Fruit fly (Drosophila melanogaster) whole organism, embryonic: Measurements from ENCODE around the gene CG32023.

Experiments used
- Aef1 ChIP-seq: fragments of 200-800 bp; sonication (Bioruptor generic); IDR thresholded peaks from 3 replicates; pipeline ENCODE4 v1.3.6; 2022; ENCODE audit warnings: missing biosample characterization, missing genetic modification characterization
- BtbVII ChIP-seq: fragments of 200-800 bp; sonication (Bioruptor generic); optimal IDR thresholded peaks from 3 replicates; lab custom pipeline; 2017; ENCODE audit warnings: missing biosample characterization, mild to moderate bottlenecking, missing genetic modification characterization
- CG10565 ChIP-seq: fragments of 200-800 bp; sonication (Bioruptor generic); optimal IDR thresholded peaks from 3 replicates; lab custom pipeline; 2016; ENCODE audit warnings: missing biosample characterization, mild to moderate bottlenecking, missing genetic modification characterization
- CG11456 ChIP-seq: fragments of 200-800 bp; sonication (Bioruptor generic); IDR thresholded peaks from 3 replicates; pipeline ENCODE4 v1.3.6; 2022; ENCODE audit warnings: missing biosample characterization, missing genetic modification characterization
- CG12942 ChIP-seq: fragments of 200-800 bp; sonication (Bioruptor generic); optimal IDR thresholded peaks from 3 replicates; lab custom pipeline; 2016; ENCODE audit warnings: missing biosample characterization, missing genetic modification characterization
- CG14965 ChIP-seq: fragments of 200-800 bp; sonication (Bioruptor generic); optimal IDR thresholded peaks from 2 replicates; lab custom pipeline; 2016; ENCODE audit warnings: missing biosample characterization, missing genetic modification characterization, borderline replicate concordance
- CG16779 ChIP-seq: fragments of 200-800 bp; sonication (Bioruptor generic); IDR thresholded peaks from 2 replicates; pipeline ENCODE4 v1.3.6; 2022; ENCODE audit warnings: missing biosample characterization, missing genetic modification characterization
- CG17385 ChIP-seq: fragments of 200-800 bp; sonication (Bioruptor generic); optimal IDR thresholded peaks from 3 replicates; lab custom pipeline; 2018; ENCODE audit warnings: missing biosample characterization, mild to moderate bottlenecking, missing genetic modification characterization
- CG17568 ChIP-seq: fragments of 200-800 bp; sonication (Bioruptor generic); optimal IDR thresholded peaks from 2 replicates; lab custom pipeline; 2018; ENCODE audit warnings: missing biosample characterization, mild to moderate bottlenecking, missing genetic modification characterization, moderate library complexity
- CG17829 ChIP-seq: fragments of 200-800 bp; optimal IDR thresholded peaks from 2 replicates; lab custom pipeline; 2019; ENCODE audit warnings: missing biosample characterization, mild to moderate bottlenecking, missing genetic modification characterization, moderate library complexity
- CG18619 ChIP-seq: fragments of 200-800 bp; sonication (Bioruptor generic); optimal IDR thresholded peaks from 3 replicates; lab custom pipeline; 2017; ENCODE audit warnings: missing biosample characterization, mild to moderate bottlenecking, missing genetic modification characterization
- CG2199 ChIP-seq: fragments of 200-800 bp; sonication (Bioruptor generic); IDR thresholded peaks from 3 replicates; pipeline ENCODE4 v1.3.6; 2022; ENCODE audit warnings: missing biosample characterization, missing genetic modification characterization
- CG3407 ChIP-seq: fragments of 200-800 bp; sonication (Bioruptor generic); optimal IDR thresholded peaks from 2 replicates; lab custom pipeline; 2018; ENCODE audit warnings: missing biosample characterization, mild to moderate bottlenecking, missing genetic modification characterization
- CG4404 ChIP-seq: fragments of 200-800 bp; sonication (Bioruptor generic); IDR thresholded peaks from 2 replicates; pipeline ENCODE4 v1.3.6; 2022; ENCODE audit warnings: missing biosample characterization, missing genetic modification characterization
- CG6175 ChIP-seq: fragments of 200-800 bp; sonication (Bioruptor generic); IDR thresholded peaks from 3 replicates; pipeline ENCODE4 v1.3.6; 2022; ENCODE audit warnings: missing biosample characterization, missing genetic modification characterization
- CG6765 ChIP-seq: fragments of 200-800 bp; sonication (Bioruptor generic); optimal IDR thresholded peaks from 3 replicates; lab custom pipeline; 2017; ENCODE audit warnings: missing biosample characterization, mild to moderate bottlenecking, missing genetic modification characterization
- CG7556 ChIP-seq: fragments of 200-800 bp; sonication (Bioruptor generic); optimal IDR thresholded peaks from 2 replicates; lab custom pipeline; 2017; ENCODE audit warnings: missing biosample characterization, mild to moderate bottlenecking, missing genetic modification characterization
- CG8924 ChIP-seq: fragments of 200-800 bp; optimal IDR thresholded peaks from 3 replicates; lab custom pipeline; 2019; ENCODE audit warnings: missing biosample characterization, mild to moderate bottlenecking, missing genetic modification characterization, moderate library complexity
- CG9609 ChIP-seq: fragments of 200-800 bp; sonication (Bioruptor generic); optimal IDR thresholded peaks from 3 replicates; lab custom pipeline; 2016; ENCODE audit warnings: missing biosample characterization, missing genetic modification characterization
- CG9817 ChIP-seq: fragments of 200-800 bp; sonication (Bioruptor generic); optimal IDR thresholded peaks from 2 replicates; lab custom pipeline; 2018; ENCODE audit warnings: missing biosample characterization, mild to moderate bottlenecking, missing genetic modification characterization, moderate library complexity
- CHES-1-like ChIP-seq: fragments of 200-800 bp; sonication (Bioruptor generic); optimal IDR thresholded peaks from 2 replicates; lab custom pipeline; 2016; ENCODE audit warnings: missing biosample characterization, missing genetic modification characterization
- Dad ChIP-seq: fragments of 200-800 bp; sonication (Bioruptor generic); optimal IDR thresholded peaks from 3 replicates; lab custom pipeline; 2016; ENCODE audit warnings: missing biosample characterization, missing genetic modification characterization
- Deaf1 ChIP-seq: fragments of 200-800 bp; optimal IDR thresholded peaks from 3 replicates; lab custom pipeline; 2019; ENCODE audit warnings: missing biosample characterization, mild to moderate bottlenecking, missing genetic modification characterization, moderate library complexity
- Doc2 ChIP-seq: fragments of 200-800 bp; sonication (Bioruptor generic); IDR thresholded peaks from 2 replicates; pipeline ENCODE4 v1.3.6; 2022; ENCODE audit warnings: missing biosample characterization, missing genetic modification characterization
- Drgx ChIP-seq: fragments of 200-800 bp; sonication (Bioruptor generic); IDR thresholded peaks from 2 replicates; pipeline ENCODE4 v1.3.6; 2022; ENCODE audit warnings: missing biosample characterization, missing genetic modification characterization
- ERR ChIP-seq: fragments of 200-800 bp; sonication (Bioruptor generic); optimal IDR thresholded peaks from 2 replicates; lab custom pipeline; 2016; ENCODE audit warnings: missing biosample characterization, missing genetic modification characterization
- Fer2 ChIP-seq: fragments of 200-800 bp; sonication (Bioruptor generic); optimal IDR thresholded peaks from 2 replicates; lab custom pipeline; 2018; ENCODE audit warnings: missing biosample characterization, mild to moderate bottlenecking, missing genetic modification characterization, moderate library complexity
- GATAe ChIP-seq: fragments of 200-800 bp; sonication (Bioruptor generic); conservative IDR thresholded peaks from 2 replicates; pipeline ENCODE4 v1.3.6; 2022; ENCODE audit warnings: missing biosample characterization, missing genetic modification characterization
- HHEX ChIP-seq: fragments of 200-800 bp; sonication (Bioruptor generic); optimal IDR thresholded peaks from 3 replicates; lab custom pipeline; 2017; ENCODE audit warnings: missing biosample characterization, mild to moderate bottlenecking, missing genetic modification characterization, missing genetic modification reagents
- HLHmδ ChIP-seq: fragments of 200-800 bp; sonication (Bioruptor generic); optimal IDR thresholded peaks from 2 replicates; lab custom pipeline; 2018; ENCODE audit warnings: missing biosample characterization, mild to moderate bottlenecking, missing genetic modification characterization, moderate library complexity
- Sox102F ChIP-seq: fragments of 200-800 bp; sonication (Bioruptor generic); optimal IDR thresholded peaks from 2 replicates; lab custom pipeline; 2018; ENCODE audit warnings: missing biosample characterization, mild to moderate bottlenecking, missing genetic modification characterization, moderate library complexity
- TFAM ChIP-seq: fragments of 200-800 bp; sonication (Bioruptor generic); optimal IDR thresholded peaks from 2 replicates; lab custom pipeline; 2017; ENCODE audit warnings: missing biosample characterization, missing genetic modification characterization, inconsistent platforms
- Tbp ChIP-seq: fragments of >200 bp; optimal IDR thresholded peaks from 2 replicates; lab custom pipeline; 2018; ENCODE audit warnings: missing biosample characterization, missing genetic modification characterization
- Usf ChIP-seq: fragments of 200-800 bp; sonication (Bioruptor generic); optimal IDR thresholded peaks from 2 replicates; lab custom pipeline; 2017; ENCODE audit warnings: missing genotype, missing biosample characterization, missing genetic modification characterization
- amos ChIP-seq: fragments of 200-800 bp; sonication (Bioruptor generic); IDR thresholded peaks from 2 replicates; pipeline ENCODE4 v1.3.6; 2022; ENCODE audit warnings: missing biosample characterization, missing genetic modification characterization; ENCODE audit not compliant: partially characterized antibody
- ara ChIP-seq: fragments of 200-800 bp; sonication (Bioruptor generic); IDR thresholded peaks from 2 replicates; pipeline ENCODE4 v1.3.6; 2022; ENCODE audit warnings: missing biosample characterization, missing genetic modification characterization
- cad ChIP-seq: fragments of >200 bp; optimal IDR thresholded peaks from 2 replicates; lab custom pipeline; 2017; ENCODE audit warnings: missing biosample characterization, missing genetic modification characterization
- crol ChIP-seq: fragments of 200-800 bp; sonication (Bioruptor generic); IDR thresholded peaks from 2 replicates; pipeline ENCODE4 v1.3.6; 2022; ENCODE audit warnings: missing biosample characterization, missing genetic modification characterization
- dmrt99B ChIP-seq: fragments of 200-800 bp; sonication (Bioruptor generic); optimal IDR thresholded peaks from 2 replicates; lab custom pipeline; 2018; ENCODE audit warnings: missing biosample characterization, mild to moderate bottlenecking, missing genetic modification characterization, moderate library complexity
- gsb ChIP-seq: fragments of 200-800 bp; sonication (Bioruptor generic); IDR thresholded peaks from 2 replicates; pipeline ENCODE4 v1.3.6; 2022; ENCODE audit warnings: missing biosample characterization, missing genetic modification characterization
- hth ChIP-seq: fragments of >200 bp; optimal IDR thresholded peaks from 2 replicates; lab custom pipeline; 2017; ENCODE audit warnings: inconsistent platforms
- jumu ChIP-seq: fragments of 200-800 bp; sonication (Bioruptor generic); optimal IDR thresholded peaks from 3 replicates; lab custom pipeline; 2016; ENCODE audit warnings: missing biosample characterization, missing genetic modification characterization
- mirr ChIP-seq: fragments of 200-800 bp; sonication (Bioruptor generic); optimal IDR thresholded peaks from 3 replicates; lab custom pipeline; 2018; ENCODE audit warnings: missing biosample characterization, mild to moderate bottlenecking, missing genetic modification characterization
- nerfin-1 ChIP-seq: fragments of 200-800 bp; sonication (Bioruptor generic); optimal IDR thresholded peaks from 3 replicates; lab custom pipeline; 2019; ENCODE audit warnings: missing biosample characterization, mild to moderate bottlenecking, missing genetic modification characterization, moderate library complexity
- pan ChIP-seq, 4 experiments: fragments of >200 bp in 3 of 4; fragments of 200-800 bp in 1 of 4; sonication (Bioruptor generic) in 1 of 4; optimal IDR thresholded peaks in 3 of 4; IDR thresholded peaks in 1 of 4; 2 replicates each; pipeline versions ENCODE4 v1.3.6 to Lab custom; 2017 to 2022; ENCODE audit warnings: missing biosample characterization in 2 of 4, missing genetic modification characterization in 2 of 4, mixed read lengths in 1 of 4
- rib ChIP-seq: fragments of 200-800 bp; sonication (Bioruptor generic); IDR thresholded peaks from 2 replicates; pipeline ENCODE4 v1.3.6; 2022; ENCODE audit warnings: missing biosample characterization, missing genetic modification characterization
- sr ChIP-seq: fragments of 200-800 bp; sonication (Bioruptor generic); IDR thresholded peaks from 3 replicates; pipeline ENCODE4 v1.3.6; 2022; ENCODE audit warnings: missing biosample characterization, missing genetic modification characterization
- tgo ChIP-seq: fragments of 200-800 bp; sonication (Bioruptor generic); IDR thresholded peaks from 3 replicates; pipeline ENCODE4 v1.3.6; 2022; ENCODE audit warnings: missing biosample characterization, missing genetic modification characterization
- trh ChIP-seq: fragments of 200-800 bp; sonication (Bioruptor generic); optimal IDR thresholded peaks from 2 replicates; lab custom pipeline; 2016; ENCODE audit warnings: missing biosample characterization, missing genetic modification characterization
- zen2 ChIP-seq: fragments of 200-800 bp; sonication (Bioruptor generic); IDR thresholded peaks from 3 replicates; pipeline ENCODE4 v1.3.6; 2022; ENCODE audit warnings: missing biosample characterization, missing genetic modification characterization; ENCODE audit not compliant: partially characterized antibody
- zf30C ChIP-seq: fragments of 200-800 bp; sonication (Bioruptor generic); optimal IDR thresholded peaks from 3 replicates; lab custom pipeline; 2018; ENCODE audit warnings: missing biosample characterization, mild to moderate bottlenecking, missing genetic modification characterization

CG32023 gene

DNA sequence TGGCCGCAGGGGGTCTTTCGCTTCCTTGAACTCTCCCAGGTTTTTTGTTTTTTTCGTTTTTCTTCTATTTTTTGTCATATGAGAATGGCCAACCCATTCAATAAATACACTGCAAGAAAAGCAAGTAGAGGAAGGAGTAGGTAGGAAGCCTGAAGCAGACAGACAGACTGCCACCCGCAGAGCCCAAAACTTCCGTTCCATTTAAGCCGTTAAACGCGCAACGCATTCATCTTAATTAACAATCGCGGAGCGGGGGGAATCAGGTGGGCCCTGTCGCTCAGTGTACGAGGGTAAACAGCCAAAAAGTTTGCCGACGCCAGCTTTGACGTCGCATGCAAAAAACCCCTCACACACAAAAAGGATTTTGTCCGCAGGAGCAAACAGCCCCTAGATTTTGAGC, 48.9 kb upstream of the CG32023 start (continued):
- TF ChIP-seq ERR (no peak), trh (no peak), CG9609 (GFP tag; lab: Kevin White, UChicago) (no peak), CG6765 (GFP tag; lab: Kevin White, UChicago) (no peak), CG16779 (GFP tag; lab: Robert Waterston, UW) (0 out of 2 replicates have a peak, but pooled peaks have one; percentile 25), CG12942 (GFP tag; lab: Kevin White, UChicago) (peak; percentile 11), CG18619 (GFP tag; lab: Kevin White, UChicago) (no peak), CG17829 (tag; lab: Kevin White, UChicago) (no peak), dmrt99B (tag; lab: Kevin White, UChicago) (no peak), CG17568 (no peak), crol (GFP tag; lab: Robert Waterston, UW) (peak; percentile 30; the same call in 1 of the 2 replicates), GATAe (GFP tag; lab: Robert Waterston, UW) (no peak), CG14965 (GFP tag; lab: Kevin White, UChicago) (no peak), zf30C (GFP tag; lab: Kevin White, UChicago) (no peak), HHEX (GFP tag; lab: Kevin White, UChicago) (no peak), amos (GFP tag; lab: Robert Waterston, UW) (no peak), mirr (GFP tag; lab: Kevin White, UChicago) (no peak), pan (optimal IDR thresholded peaks at IDR 0.05; lab: Kevin White, UChicago) (no peak), pan (GFP tag; optimal IDR thresholded peaks at IDR 0.05 in 1 of 2, IDR thresholded peaks at IDR 0.05 in 1 of 2) (peak in 1 of 2 experiments; percentile 66), Drgx (GFP tag; lab: Robert Waterston, UW) (no peak), Sox102F (GFP tag; lab: Kevin White, UChicago) (peak; percentile 22), CG10565 (GFP tag; lab: Kevin White, UChicago) (no peak), CG2199 (0 out of 3 replicates have a peak, but pooled peaks have one; percentile 9), gsb (GFP tag; lab: Robert Waterston, UW) (no peak), CG3407 (GFP tag; lab: Kevin White, UChicago) (no peak), CG6175 (GFP tag; lab: Robert Waterston, UW) (no peak; the same call in 2 of the 3 replicates), hth (lab: Kevin White, UChicago) (no peak), CG8924 (no peak), ara (0 out of 2 replicates have a peak, but pooled peaks have one; percentile 16), zen2 (GFP tag; lab: Robert Waterston, UW) (no peak), CHES-1-like (no peak), tgo (peak; percentile 43; the same call in 2 of the 3 replicates), CG11456 (GFP tag; lab: Robert Waterston, UW) (peak; percentile 75; the same call in 2 of the 3 replicates), Tbp (GFP tag; lab: Kevin White, UChicago) (no peak), TFAM (GFP tag; lab: Kevin White, UChicago) (no peak), Deaf1 (tag; lab: Kevin White, UChicago) (no peak), Fer2 (tag; lab: Kevin White, UChicago) (no peak), CG9817 (tag; lab: Kevin White, UChicago) (peak; percentile 27), CG7556 (GFP tag; lab: Kevin White, UChicago) (peak; percentile 17), BtbVII (GFP tag; lab: Kevin White, UChicago) (no peak), Doc2 (no peak), Aef1 (GFP tag; lab: Robert Waterston, UW) (peak; percentile 35), nerfin-1 (tag; lab: Kevin White, UChicago) (no peak), cad (GFP tag; lab: Kevin White, UChicago) (no peak), HLHmδ (no peak), sr (no peak), jumu (GFP tag; lab: Kevin White, UChicago) (peak; percentile 48), CG4404 (GFP tag; lab: Robert Waterston, UW) (0 out of 2 replicates have a peak, but pooled peaks have one; percentile 15), rib (GFP tag; lab: Robert Waterston, UW) (0 out of 2 replicates have a peak, but pooled peaks have one; percentile 31), Usf (GFP tag; lab: Kevin White, UChicago) (no peak), CG17385 (GFP tag; lab: Kevin White, UChicago) (no peak), Dad (GFP tag; lab: Kevin White, UChicago) (no peak)
